Worm (Caenorhabditis elegans): ENCODE data around the gene fbxb-105.
A peak's percentile ranks its signal among the peaks of the same experiment; 100 is the strongest.

The fbxb-105 gene

DNA sequence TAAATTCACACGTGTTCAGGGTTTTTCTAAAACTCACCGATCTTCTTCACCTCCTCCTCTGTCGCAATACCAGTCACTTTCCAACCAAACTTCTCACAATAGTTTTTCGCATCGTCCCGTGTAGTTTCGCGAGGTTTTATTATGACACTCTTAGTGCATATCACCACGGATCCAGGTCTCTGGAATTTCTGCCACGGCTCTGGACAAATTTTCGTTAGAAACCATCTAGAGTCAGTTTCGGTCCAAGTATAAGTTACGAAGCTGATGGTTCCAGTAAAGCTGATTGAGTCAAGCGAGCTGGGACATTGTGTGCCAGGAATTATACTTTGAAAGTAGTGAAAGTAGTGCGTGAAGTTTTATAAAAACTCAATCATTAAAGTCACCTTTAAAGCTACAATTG is 14.3 kb downstream of the fbxb-105 start:
- TF ChIP-seq egl-5 (tag; optimal IDR thresholded peaks at IDR 0.05) (no peak), elt-2 (tag; optimal IDR thresholded peaks at IDR 0.05) (no peak), nhr-25 (tag; optimal IDR thresholded peaks at IDR 0.05) (no peak), pha-4 (tag; optimal IDR thresholded peaks at IDR 0.05) (no peak), elt-1 (tag; optimal IDR thresholded peaks at IDR 0.05) (no peak), tbx-2 (tag; optimal IDR thresholded peaks at IDR 0.05) (no peak), sea-2 (GFP tag; optimal IDR thresholded peaks at IDR 0.05) (no peak)

DNA sequence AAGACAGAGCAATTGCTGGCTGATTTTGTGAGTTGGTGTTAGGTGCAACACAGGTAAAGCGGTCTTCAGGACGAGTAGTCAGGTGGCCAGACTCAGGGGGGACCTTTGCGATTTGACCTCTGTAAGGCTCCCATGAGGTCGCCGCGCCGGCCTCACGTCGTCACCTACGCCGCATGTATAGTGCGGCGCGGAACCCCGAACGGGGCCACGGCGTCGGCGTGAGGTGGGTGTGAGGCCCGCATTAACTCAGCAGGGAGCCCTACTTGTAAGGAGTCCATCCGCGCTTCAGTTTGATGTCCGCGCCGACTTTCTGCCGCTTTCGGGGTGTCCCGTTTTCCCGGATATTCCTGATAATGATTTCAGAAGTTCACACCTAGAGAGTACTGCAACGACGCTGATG is 16.1 kb downstream of the fbxb-105 start:
- TF ChIP-seq nhr-11 (tag; optimal IDR thresholded peaks at IDR 0.05) (no peak), nhr-43 (tag; optimal IDR thresholded peaks at IDR 0.05; ENCODE audit: poor library complexity, severe bottlenecking) (no peak), R02D3.7 (tag; optimal IDR thresholded peaks at IDR 0.05) (no peak), unc-39 (tag; optimal IDR thresholded peaks at IDR 0.05) (no peak), zag-1 (tag; optimal IDR thresholded peaks at IDR 0.05) (no peak), ztf-11 (tag; optimal IDR thresholded peaks at IDR 0.05) (no peak), ama-1 (optimal IDR thresholded peaks at IDR 0.05) (no peak), fkh-2 (tag; optimal IDR thresholded peaks at IDR 0.05) (no peak)

DNA sequence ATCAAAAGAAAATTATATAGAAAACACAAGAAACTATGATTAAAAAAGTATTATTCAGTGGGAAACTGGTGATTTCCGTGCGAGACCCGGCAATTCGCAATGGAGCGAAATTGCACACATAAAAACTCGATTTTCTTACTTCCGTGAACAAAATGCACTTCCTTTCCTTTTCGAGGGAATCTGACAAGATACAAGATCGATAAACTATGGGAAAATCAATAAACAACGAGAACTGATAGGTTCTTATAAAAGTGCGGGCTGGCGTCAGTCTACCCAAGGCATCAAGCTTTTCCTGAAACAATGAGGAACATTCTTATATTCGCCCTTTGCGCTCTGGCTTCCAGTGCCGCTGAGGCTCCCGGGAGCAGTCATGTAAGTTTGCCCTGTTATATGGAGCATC is 17.7 kb downstream of the fbxb-105 start, which contains the start of gene F29A7.3:
Gene F29A7.3 (plus strand): TSS at position 301 of the 400 bp plus-strand sequence.
- no peak for TF ChIP-seq pha-4 (tag; optimal IDR thresholded peaks at IDR 0.05)

DNA sequence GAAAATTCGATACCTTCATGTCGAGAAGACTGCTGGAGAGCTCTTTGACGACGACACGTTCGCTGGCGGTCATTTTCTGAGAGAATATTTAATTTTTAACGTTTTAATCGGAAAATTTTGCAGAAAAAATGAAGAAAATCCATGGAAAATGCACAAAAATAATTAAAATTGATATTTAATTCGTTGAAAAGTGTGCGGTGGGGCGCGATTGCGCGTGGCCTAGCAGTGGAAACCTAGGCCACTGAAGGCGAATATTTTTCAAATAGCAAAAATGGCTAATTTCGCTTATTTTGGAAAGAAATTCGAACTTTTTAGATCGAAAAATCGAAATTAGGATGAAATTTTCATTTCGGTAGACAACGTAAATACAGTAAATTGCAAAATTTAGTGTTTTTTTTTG is 18.2 kb downstream of the fbxb-105 start, which contains the start of gene F29A7.6:
Gene F29A7.6 (minus strand): TSS at position 76 of the 400 bp plus-strand sequence.
- TF ChIP-seq lin-15B (tag; optimal IDR thresholded peaks at IDR 0.05) (peak; percentile 79), lin-39 (tag; optimal IDR thresholded peaks at IDR 0.05) (peak; percentile 38), R02D3.7 (tag; optimal IDR thresholded peaks at IDR 0.05) (peak; percentile 12), nhr-43 (tag; optimal IDR thresholded peaks at IDR 0.05; ENCODE audit: poor library complexity, severe bottlenecking) (peak; percentile 47), elt-2 (tag; optimal IDR thresholded peaks at IDR 0.05) (peak; percentile 25), daf-12 (tag; optimal IDR thresholded peaks at IDR 0.05) (no peak), nhr-23 (tag; optimal IDR thresholded peaks at IDR 0.05) (peak; percentile 30), snpc-4 (tag; optimal IDR thresholded peaks at IDR 0.05) (peak; percentile 71), pqm-1 (tag; optimal IDR thresholded peaks at IDR 0.05) (peak; percentile 12), nfya-1 (tag; optimal IDR thresholded peaks at IDR 0.05; ENCODE audit: insufficient read depth) (no peak)

DNA sequence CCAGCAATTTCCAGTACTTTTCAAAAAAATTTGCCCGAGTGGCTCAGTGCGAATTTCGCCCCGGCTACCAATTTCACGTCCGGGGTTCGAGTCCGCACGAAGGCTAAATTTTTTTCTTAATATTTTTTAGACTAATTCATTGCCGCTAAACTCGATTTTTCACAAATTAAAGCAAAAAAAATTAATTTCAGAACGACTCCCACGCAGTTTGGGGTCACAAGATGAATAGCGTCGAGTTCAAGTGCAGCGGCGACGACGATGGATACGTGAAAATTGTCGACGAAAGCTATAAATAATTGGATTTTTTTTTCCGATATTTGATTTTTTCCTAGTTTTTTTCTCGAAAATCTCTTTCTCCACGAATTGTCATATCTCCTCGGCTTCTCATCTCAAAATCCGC is 19.4 kb downstream of the fbxb-105 start:
- no peak for TF ChIP-seq nhr-67 (tag; optimal IDR thresholded peaks at IDR 0.05)
- TF ChIP-seq elt-2 (tag; optimal IDR thresholded peaks at IDR 0.05) = peak; percentile 14
- TF ChIP-seq ceh-16 (tag; optimal IDR thresholded peaks at IDR 0.05) = no peak

DNA sequence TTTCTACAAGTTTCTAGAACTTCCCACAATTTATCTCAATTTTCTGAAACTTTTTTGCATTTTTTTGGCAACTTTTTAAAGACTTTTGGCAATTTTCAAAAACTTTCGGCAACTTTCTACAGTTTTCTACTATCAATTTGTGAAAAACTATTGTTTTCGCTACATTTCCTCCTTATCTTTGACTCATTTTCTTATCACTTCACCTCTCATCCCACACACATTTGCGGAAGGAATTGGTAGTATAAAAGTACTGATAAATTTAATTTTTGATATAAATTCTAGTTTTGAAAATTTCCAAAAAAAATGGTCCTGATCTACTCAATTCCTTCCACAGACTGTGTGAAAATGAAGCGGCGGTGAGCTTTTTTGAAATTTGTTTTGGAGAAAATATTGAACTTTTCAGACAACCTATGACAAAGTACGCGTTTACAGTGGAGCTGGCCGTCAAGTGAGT is 21.1 kb downstream of the fbxb-105 start, which contains the start of gene F29A7.4:
Gene F29A7.4 (plus strand): TSS at position 404 of the 454 bp plus-strand sequence.
- TF ChIP-seq fos-1 (tag; optimal IDR thresholded peaks at IDR 0.05) (no peak), nhr-11 (tag; optimal IDR thresholded peaks at IDR 0.05) (no peak), ceh-28 (tag; optimal IDR thresholded peaks at IDR 0.05) (no peak), lin-15B (tag; optimal IDR thresholded peaks at IDR 0.05) (no peak), tbx-2 (tag; optimal IDR thresholded peaks at IDR 0.05) (no peak), lin-39 (tag; optimal IDR thresholded peaks at IDR 0.05) (no peak), ceh-82 (tag; optimal IDR thresholded peaks at IDR 0.05) (no peak), elt-2 (tag; optimal IDR thresholded peaks at IDR 0.05) (peak; percentile 64), eor-1 (tag; optimal IDR thresholded peaks at IDR 0.05) (no peak), snpc-4 (tag; optimal IDR thresholded peaks at IDR 0.05) (no peak), lsy-12 (tag; optimal IDR thresholded peaks at IDR 0.05) (no peak), pqm-1 (tag; optimal IDR thresholded peaks at IDR 0.05) (peak; percentile 58), pha-4 (tag; optimal IDR thresholded peaks at IDR 0.05) (no peak), hmg-11 (tag; optimal IDR thresholded peaks at IDR 0.05) (no peak)
